Worm (Caenorhabditis elegans) whole organism, L2 larva: ENCODE measurements around the gene T12G3.4.
A peak's percentile ranks its signal among the peaks of the same experiment; 100 is the strongest.

Experiments
- C34F6.9 ChIP-seq: fragments of 150-350 bp; optimal IDR thresholded peaks from 2 replicates; lab custom pipeline; 2014; ENCODE audit warnings: missing biosample characterization, missing genetic modification characterization
- F13H6.1 ChIP-seq: sonication (generic microtip); optimal IDR thresholded peaks from 2 replicates; lab custom pipeline; 2016; ENCODE audit warnings: missing genetic modification characterization, missing compliant biosample characterization
- R02D3.7 ChIP-seq: fragments of 150-350 bp; optimal IDR thresholded peaks from 2 replicates; lab custom pipeline; 2014; ENCODE audit warnings: missing biosample characterization, missing genetic modification characterization
- Y55F3AM.14 ChIP-seq: fragments of 200-800 bp; sonication (Bioruptor generic); optimal IDR thresholded peaks from 2 replicates; lab custom pipeline; 2018; ENCODE audit warnings: mild to moderate bottlenecking, missing genetic modification characterization, missing compliant biosample characterization
- ZK546.5 ChIP-seq: sonication (generic microtip); optimal IDR thresholded peaks from 2 replicates; lab custom pipeline; 2017; ENCODE audit warnings: missing biosample characterization, missing genetic modification characterization
- alr-1 ChIP-seq: fragments of 150-350 bp; optimal IDR thresholded peaks from 2 replicates; lab custom pipeline; 2014; ENCODE audit warnings: missing biosample characterization, missing genetic modification characterization
- aly-2 ChIP-seq: fragments of 150-350 bp; optimal IDR thresholded peaks from 2 replicates; lab custom pipeline; 2014; ENCODE audit warnings: missing biosample characterization, missing genetic modification characterization
- ama-1 ChIP-seq: fragments of 150-350 bp; optimal IDR thresholded peaks from 2 replicates; lab custom pipeline; 2018; ENCODE audit warnings: inconsistent platforms
- blmp-1 ChIP-seq: sonication (generic microtip); optimal IDR thresholded peaks from 2 replicates; lab custom pipeline; 2017; ENCODE audit warnings: missing genetic modification characterization, mild to moderate bottlenecking, missing compliant biosample characterization, antibody characterized with exemption, moderate library complexity; ENCODE audit not compliant: insufficient read depth
- ceh-16 ChIP-seq: fragments of 150-350 bp; optimal IDR thresholded peaks from 2 replicates; lab custom pipeline; 2014; ENCODE audit warnings: missing biosample characterization, missing genetic modification characterization
- ceh-82 ChIP-seq: fragments of 150-350 bp; optimal IDR thresholded peaks from 2 replicates; lab custom pipeline; 2014; ENCODE audit warnings: missing biosample characterization, missing genetic modification characterization
- crh-2 ChIP-seq: sonication (generic microtip); optimal IDR thresholded peaks from 2 replicates; lab custom pipeline; 2017; ENCODE audit warnings: missing biosample characterization, missing genetic modification characterization
- dmd-4 ChIP-seq: sonication (generic microtip); optimal IDR thresholded peaks from 2 replicates; lab custom pipeline; 2017; ENCODE audit warnings: missing biosample characterization, missing genetic modification characterization
- egl-27 ChIP-seq: sonication (generic microtip); optimal IDR thresholded peaks from 3 replicates; lab custom pipeline; 2017; ENCODE audit warnings: missing biosample characterization, missing genetic modification reagents, missing genetic modification characterization
- elt-1 ChIP-seq: fragments of 150-350 bp; optimal IDR thresholded peaks from 2 replicates; lab custom pipeline; 2014; ENCODE audit warnings: missing biosample characterization, missing genetic modification characterization
- elt-3 ChIP-seq: sonication (generic microtip); optimal IDR thresholded peaks from 2 replicates; lab custom pipeline; 2017; ENCODE audit warnings: missing biosample characterization, missing genetic modification characterization
- fos-1 ChIP-seq: fragments of 150-350 bp; optimal IDR thresholded peaks from 2 replicates; lab custom pipeline; 2014; ENCODE audit warnings: missing biosample characterization, missing genetic modification characterization
- gmeb-1 ChIP-seq: fragments of 150-350 bp; optimal IDR thresholded peaks from 2 replicates; lab custom pipeline; 2014; ENCODE audit warnings: missing biosample characterization, missing genetic modification characterization
- lin-11 ChIP-seq: fragments of 150-350 bp; sonication (generic microtip); optimal IDR thresholded peaks from 2 replicates; lab custom pipeline; 2014; ENCODE audit warnings: missing biosample characterization, missing genetic modification characterization, inconsistent platforms, mixed read lengths
- lin-13 ChIP-seq: fragments of 150-350 bp; optimal IDR thresholded peaks from 2 replicates; lab custom pipeline; 2014; ENCODE audit warnings: missing biosample characterization, missing genetic modification reagents, missing genetic modification characterization
- lin-39 ChIP-seq: fragments of 150-350 bp; optimal IDR thresholded peaks from 2 replicates; lab custom pipeline; 2014; ENCODE audit warnings: missing biosample characterization, missing genetic modification reagents, missing genetic modification characterization
- lsy-2 ChIP-seq, 2 experiments: fragments of 150-350 bp in 1 of 2; sonication (generic microtip) in 1 of 2; optimal IDR thresholded peaks; 2 replicates each; lab custom pipeline; 2014 to 2017; ENCODE audit warnings: missing biosample characterization in 2 of 2, missing genetic modification characterization in 2 of 2
- mab-5 ChIP-seq: fragments of 150-350 bp; optimal IDR thresholded peaks from 2 replicates; lab custom pipeline; 2014; ENCODE audit warnings: missing biosample characterization, missing genetic modification characterization
- mbf-1 ChIP-seq: sonication (generic microtip); optimal IDR thresholded peaks from 2 replicates; lab custom pipeline; 2017; ENCODE audit warnings: missing biosample characterization, missing genetic modification characterization
- mdl-1 ChIP-seq, 2 experiments: fragments of 150-350 bp in 1 of 2; sonication (generic microtip) in 1 of 2; optimal IDR thresholded peaks; 2 replicates each; lab custom pipeline; 2017; ENCODE audit warnings: missing biosample characterization in 2 of 2, missing genetic modification characterization in 2 of 2
- nhr-10 ChIP-seq: sonication (generic microtip); optimal IDR thresholded peaks from 2 replicates; lab custom pipeline; 2017; ENCODE audit warnings: missing biosample characterization, missing genetic modification characterization
- nhr-11 ChIP-seq: fragments of 150-350 bp; optimal IDR thresholded peaks from 2 replicates; lab custom pipeline; 2014; ENCODE audit warnings: missing biosample characterization, missing genetic modification characterization
- nhr-12 ChIP-seq: fragments of 150-350 bp; optimal IDR thresholded peaks from 2 replicates; lab custom pipeline; 2014; ENCODE audit warnings: missing biosample characterization, missing genetic modification characterization
- nhr-129 ChIP-seq: fragments of 150-350 bp; optimal IDR thresholded peaks from 2 replicates; lab custom pipeline; 2014; ENCODE audit warnings: missing biosample characterization, missing genetic modification characterization
- nhr-21 ChIP-seq: fragments of 150-350 bp; optimal IDR thresholded peaks from 2 replicates; lab custom pipeline; 2014; ENCODE audit warnings: missing biosample characterization, missing genetic modification characterization
- nhr-23 ChIP-seq: fragments of 150-350 bp; optimal IDR thresholded peaks from 2 replicates; lab custom pipeline; 2014; ENCODE audit warnings: missing biosample characterization, missing genetic modification reagents, missing genetic modification characterization
- nhr-237 ChIP-seq: fragments of 150-350 bp; optimal IDR thresholded peaks from 2 replicates; lab custom pipeline; 2014; ENCODE audit warnings: missing biosample characterization, missing genetic modification characterization
- nhr-25 ChIP-seq: fragments of 150-350 bp; sonication (generic microtip); optimal IDR thresholded peaks from 3 replicates; lab custom pipeline; 2014; ENCODE audit warnings: missing biosample characterization, missing genetic modification characterization
- nhr-6 ChIP-seq: fragments of 150-350 bp; optimal IDR thresholded peaks from 2 replicates; lab custom pipeline; 2014; ENCODE audit warnings: missing biosample characterization, missing genetic modification characterization
- nhr-77 ChIP-seq: fragments of 150-350 bp; optimal IDR thresholded peaks from 2 replicates; lab custom pipeline; 2014; ENCODE audit warnings: missing biosample characterization, missing genetic modification characterization
- peb-1 ChIP-seq: fragments of 150-350 bp; optimal IDR thresholded peaks from 2 replicates; lab custom pipeline; 2014; ENCODE audit warnings: missing biosample characterization, missing genetic modification characterization
- sem-4 ChIP-seq: fragments of 150-350 bp; optimal IDR thresholded peaks from 2 replicates; lab custom pipeline; 2014; ENCODE audit warnings: missing biosample characterization, missing genetic modification reagents, missing genetic modification characterization
- skn-1 ChIP-seq: sonication (generic microtip); optimal IDR thresholded peaks from 2 replicates; lab custom pipeline; 2017; ENCODE audit warnings: missing biosample characterization, missing genetic modification characterization
- sma-3 ChIP-seq: sonication (generic microtip); optimal IDR thresholded peaks from 2 replicates; lab custom pipeline; 2016; ENCODE audit warnings: missing genetic modification reagents, missing genetic modification characterization, missing compliant biosample characterization
- sma-9 ChIP-seq, 2 experiments: fragments of 150-350 bp in 1 of 2; sonication (generic microtip) in 1 of 2; optimal IDR thresholded peaks; 2 replicates each; lab custom pipeline; 2014 to 2016; ENCODE audit warnings: missing genetic modification characterization in 2 of 2, mild to moderate bottlenecking in 1 of 2, missing biosample characterization in 1 of 2, missing compliant biosample characterization in 1 of 2, missing genetic modification reagents in 1 of 2, moderate library complexity in 1 of 2
- snpc-4 ChIP-seq: fragments of 150-350 bp; optimal IDR thresholded peaks from 2 replicates; lab custom pipeline; 2014; ENCODE audit warnings: missing biosample characterization, missing genetic modification characterization
- unc-39 ChIP-seq: fragments of 150-350 bp; optimal IDR thresholded peaks from 2 replicates; lab custom pipeline; 2014; ENCODE audit warnings: missing biosample characterization, missing genetic modification characterization
- unc-55 ChIP-seq: fragments of 150-350 bp; sonication (generic microtip); optimal IDR thresholded peaks from 3 replicates; lab custom pipeline; 2014; ENCODE audit warnings: missing biosample characterization, missing genetic modification reagents, missing genetic modification characterization
- unc-62 ChIP-seq: fragments of 150-350 bp; optimal IDR thresholded peaks from 2 replicates; lab custom pipeline; 2014; ENCODE audit warnings: missing biosample characterization, missing genetic modification reagents, missing genetic modification characterization
- zag-1 ChIP-seq: fragments of 150-350 bp; optimal IDR thresholded peaks from 2 replicates; lab custom pipeline; 2014; ENCODE audit warnings: missing biosample characterization, missing genetic modification characterization
- ztf-1 ChIP-seq: fragments of 200-800 bp; sonication (Bioruptor generic); conservative IDR thresholded peaks from 2 replicates; pipeline ENCODE4 v1.3.6; 2022; ENCODE audit warnings: missing genetic modification characterization, missing compliant biosample characterization
- ztf-11 ChIP-seq: sonication (generic microtip); optimal IDR thresholded peaks from 2 replicates; lab custom pipeline; 2017; ENCODE audit warnings: missing biosample characterization, missing genetic modification characterization
- ztf-4 ChIP-seq: fragments of 150-350 bp; optimal IDR thresholded peaks from 2 replicates; lab custom pipeline; 2014; ENCODE audit warnings: missing biosample characterization, missing genetic modification characterization

Gene T12G3.4

DNA sequence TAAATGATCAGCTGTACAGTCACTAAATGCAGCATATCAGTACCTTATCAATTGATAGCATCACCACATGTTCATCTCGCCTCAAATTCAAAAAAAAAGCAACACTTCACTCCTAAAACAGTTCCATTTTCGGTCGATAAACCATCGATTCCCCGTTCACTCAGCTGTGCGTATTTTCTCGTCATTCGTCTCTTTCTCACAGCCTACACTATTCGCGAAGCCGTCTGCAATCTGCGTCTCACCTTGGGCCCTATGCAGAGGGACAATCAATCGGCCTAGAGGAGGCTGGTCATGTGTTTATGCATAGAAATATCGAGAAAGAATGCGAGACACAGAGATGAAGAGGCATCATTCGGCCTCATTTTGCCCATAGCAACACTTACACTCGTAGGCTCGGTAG lies 15.7 kb upstream of the T12G3.4 start:
- TF ChIP-seq sem-4 (tag; lab: Kevin White, UChicago) (peak; percentile 89), fos-1 (tag; lab: Kevin White, UChicago) (peak; percentile 85), unc-62 (GFP tag; lab: Kevin White, UChicago) (no peak), ama-1 (lab: Kevin White, UChicago) (peak; percentile 77), C34F6.9 (peak; percentile 98), mab-5 (tag; lab: Kevin White, UChicago) (no peak), F13H6.1 (peak; percentile 91), ztf-1 (GFP tag; lab: Robert Waterston, UW) (no peak), nhr-237 (tag; lab: Kevin White, UChicago) (no peak), dmd-4 (no peak), blmp-1 (peak; percentile 15), unc-39 (tag; lab: Kevin White, UChicago) (no peak), lin-13 (peak; percentile 68), Y55F3AM.14 (GFP tag; lab: Kevin White, UChicago) (peak; percentile 26), sma-3 (GFP tag; lab: Kevin White, UChicago) (peak; percentile 92), snpc-4 (tag; lab: Kevin White, UChicago) (no peak), nhr-11 (tag; lab: Kevin White, UChicago) (no peak), ztf-11 (no peak), nhr-12 (tag; lab: Kevin White, UChicago) (no peak), ZK546.5 (tag; lab: Kevin White, UChicago) (no peak), nhr-25 (tag; lab: Kevin White, UChicago) (peak; percentile 89), ztf-4 (peak; percentile 81), crh-2 (tag; lab: Kevin White, UChicago) (peak; percentile 87), zag-1 (tag; lab: Kevin White, UChicago) (peak; percentile 28), nhr-23 (tag; lab: Kevin White, UChicago) (no peak), elt-1 (tag; lab: Kevin White, UChicago) (no peak), R02D3.7 (tag; lab: Kevin White, UChicago) (no peak), nhr-21 (peak; percentile 80), unc-55 (GFP tag; lab: Kevin White, UChicago) (peak; percentile 68), ceh-82 (no peak), ceh-16 (tag; lab: Kevin White, UChicago) (peak; percentile 22), nhr-10 (tag; lab: Kevin White, UChicago) (no peak), lin-11 (tag; lab: Kevin White, UChicago) (peak; percentile 54), aly-2 (tag; lab: Kevin White, UChicago) (no peak), gmeb-1 (tag; lab: Kevin White, UChicago) (peak; percentile 64), elt-3 (tag; lab: Kevin White, UChicago) (no peak), skn-1 (tag; lab: Kevin White, UChicago) (no peak), sma-9 (GFP tag; optimal IDR thresholded peaks at IDR 0.05; lab: Kevin White, UChicago) (peak; percentile 81), sma-9 (tag; optimal IDR thresholded peaks at IDR 0.05; lab: Kevin White, UChicago) (no peak), lin-39 (tag; lab: Kevin White, UChicago) (no peak), egl-27 (tag; lab: Kevin White, UChicago) (peak; percentile 61), lsy-2 (tag; optimal IDR thresholded peaks at IDR 0.05; lab: Kevin White, UChicago) (peak; percentile 52 to 87), alr-1 (tag; lab: Kevin White, UChicago) (peak; percentile 28), mdl-1 (tag; optimal IDR thresholded peaks at IDR 0.05; lab: Kevin White, UChicago) (peak in 1 of 2 experiments; percentile 55), mbf-1 (tag; lab: Kevin White, UChicago) (no peak), peb-1 (no peak), nhr-77 (tag; lab: Kevin White, UChicago) (no peak), nhr-129 (tag; lab: Kevin White, UChicago) (peak; percentile 99), nhr-6 (tag; lab: Kevin White, UChicago) (peak; percentile 66)
- TF ChIP-seq, all 48 proteins: peak for 25
